Fruit fly (Drosophila melanogaster) whole organism, embryonic: ENCODE measurements around the gene CG9581.

Experiments
- Asciz ChIP-seq: fragments of 200-800 bp; sonication (Bioruptor generic); optimal IDR thresholded peaks from 2 replicates; lab custom pipeline; 2017; ENCODE audit warnings: missing biosample characterization, mild to moderate bottlenecking, missing genetic modification characterization, missing genetic modification reagents
- Awh ChIP-seq: fragments of 200-800 bp; sonication (Bioruptor generic); IDR thresholded peaks from 2 replicates; pipeline ENCODE4, ENCODE4 v1.3.6; 2022; ENCODE audit warnings: missing biosample characterization, missing genetic modification characterization
- CG10431 ChIP-seq: fragments of 200-800 bp; sonication (Bioruptor generic); optimal IDR thresholded peaks from 3 replicates; lab custom pipeline; 2018; ENCODE audit warnings: missing biosample characterization, mild to moderate bottlenecking, missing genetic modification characterization
- CG11723 ChIP-seq: fragments of 200-800 bp; sonication (Bioruptor generic); optimal IDR thresholded peaks from 2 replicates; lab custom pipeline; 2017; ENCODE audit warnings: missing biosample characterization, mild to moderate bottlenecking, missing genetic modification characterization
- CG13624 ChIP-seq: fragments of 200-800 bp; sonication (Bioruptor generic); optimal IDR thresholded peaks from 2 replicates; lab custom pipeline; 2016; ENCODE audit warnings: missing biosample characterization, missing genetic modification characterization
- CG15269 ChIP-seq: fragments of 200-800 bp; sonication (Bioruptor generic); optimal IDR thresholded peaks from 2 replicates; lab custom pipeline; 2018; ENCODE audit warnings: missing biosample characterization, mild to moderate bottlenecking, missing genetic modification characterization, moderate library complexity
- CG1529 ChIP-seq: fragments of 200-800 bp; sonication (Bioruptor generic); optimal IDR thresholded peaks from 3 replicates; lab custom pipeline; 2018; ENCODE audit warnings: missing biosample characterization, missing genetic modification characterization
- CG15601 ChIP-seq: fragments of 200-800 bp; sonication (Bioruptor generic); optimal IDR thresholded peaks from 3 replicates; lab custom pipeline; 2019; ENCODE audit warnings: missing biosample characterization, mild to moderate bottlenecking, missing genetic modification characterization, moderate library complexity
- CG16779 ChIP-seq: fragments of 200-800 bp; sonication (Bioruptor generic); IDR thresholded peaks from 2 replicates; pipeline ENCODE4 v1.3.6; 2022; ENCODE audit warnings: missing biosample characterization, missing genetic modification characterization
- CG17802 ChIP-seq: fragments of 200-800 bp; sonication (Bioruptor generic); optimal IDR thresholded peaks from 2 replicates; lab custom pipeline; 2018; ENCODE audit warnings: missing biosample characterization, mild to moderate bottlenecking, missing genetic modification characterization, moderate library complexity
- CG17829 ChIP-seq: fragments of 200-800 bp; optimal IDR thresholded peaks from 2 replicates; lab custom pipeline; 2019; ENCODE audit warnings: missing biosample characterization, mild to moderate bottlenecking, missing genetic modification characterization, moderate library complexity
- CG17912 ChIP-seq: fragments of 200-800 bp; sonication (Bioruptor generic); optimal IDR thresholded peaks from 2 replicates; lab custom pipeline; 2018; ENCODE audit warnings: missing biosample characterization, mild to moderate bottlenecking, missing genetic modification characterization
- CG18011 ChIP-seq: fragments of 200-800 bp; sonication (Bioruptor generic); optimal IDR thresholded peaks from 2 replicates; lab custom pipeline; 2017; ENCODE audit warnings: missing biosample characterization, missing genetic modification characterization, mild to moderate bottlenecking, moderate library complexity, missing genotype
- CG18476 ChIP-seq: fragments of 200-800 bp; sonication (Bioruptor generic); optimal IDR thresholded peaks from 2 replicates; lab custom pipeline; 2016; ENCODE audit warnings: missing biosample characterization, mild to moderate bottlenecking, missing genetic modification characterization
- CG2129 ChIP-seq: fragments of 200-800 bp; sonication (Bioruptor generic); IDR thresholded peaks from 2 replicates; pipeline ENCODE4 v1.3.6; 2022; ENCODE audit warnings: missing biosample characterization, missing genetic modification characterization; ENCODE audit not compliant: partially characterized antibody
- CG31224 ChIP-seq: fragments of 200-800 bp; sonication (Bioruptor generic); IDR thresholded peaks from 2 replicates; pipeline ENCODE4 v1.3.6; 2022; ENCODE audit warnings: missing biosample characterization, missing genetic modification characterization
- CG3995 ChIP-seq: fragments of 200-800 bp; sonication (Bioruptor generic); optimal IDR thresholded peaks from 3 replicates; lab custom pipeline; 2016; ENCODE audit warnings: missing biosample characterization, missing genetic modification characterization
- CG42726 ChIP-seq: fragments of 200-800 bp; sonication (Bioruptor generic); IDR thresholded peaks from 2 replicates; pipeline ENCODE4 v1.3.6; 2022; ENCODE audit warnings: missing biosample characterization, missing genetic modification characterization; ENCODE audit not compliant: partially characterized antibody
- CG8281 ChIP-seq: fragments of 200-800 bp; sonication (Bioruptor generic); optimal IDR thresholded peaks from 2 replicates; lab custom pipeline; 2018; ENCODE audit warnings: missing biosample characterization, mild to moderate bottlenecking, missing genetic modification characterization, moderate library complexity
- CG8924 ChIP-seq: fragments of 200-800 bp; optimal IDR thresholded peaks from 3 replicates; lab custom pipeline; 2019; ENCODE audit warnings: missing biosample characterization, mild to moderate bottlenecking, missing genetic modification characterization, moderate library complexity
- CG8944 ChIP-seq: fragments of 200-800 bp; sonication (Bioruptor generic); optimal IDR thresholded peaks from 3 replicates; lab custom pipeline; 2016; ENCODE audit warnings: missing biosample characterization, missing genetic modification characterization
- D19B ChIP-seq: fragments of 200-800 bp; sonication (Bioruptor generic); optimal IDR thresholded peaks from 2 replicates; lab custom pipeline; 2017; ENCODE audit warnings: missing biosample characterization, mild to moderate bottlenecking, missing genetic modification characterization
- Drgx ChIP-seq: fragments of 200-800 bp; sonication (Bioruptor generic); IDR thresholded peaks from 2 replicates; pipeline ENCODE4 v1.3.6; 2022; ENCODE audit warnings: missing biosample characterization, missing genetic modification characterization
- E2f2 ChIP-seq: fragments of 200-800 bp; sonication (Bioruptor generic); IDR thresholded peaks from 2 replicates; pipeline ENCODE4 v1.3.6; 2022; ENCODE audit warnings: missing biosample characterization, missing genetic modification characterization
- HLH4C ChIP-seq: fragments of 200-800 bp; sonication (Bioruptor generic); IDR thresholded peaks from 3 replicates; pipeline ENCODE4 v1.3.6; 2022; ENCODE audit warnings: missing biosample characterization, missing genetic modification characterization; ENCODE audit not compliant: partially characterized antibody
- Mad ChIP-seq: fragments of 200-800 bp; sonication (Bioruptor generic); optimal IDR thresholded peaks from 2 replicates; lab custom pipeline; 2016; ENCODE audit warnings: missing biosample characterization, missing genetic modification characterization
- NC2β ChIP-seq: fragments of 200-800 bp; sonication (Bioruptor generic); optimal IDR thresholded peaks from 2 replicates; lab custom pipeline; 2016; ENCODE audit warnings: missing biosample characterization, missing genetic modification characterization
- Sin3A ChIP-seq: fragments of >200 bp; optimal IDR thresholded peaks from 2 replicates; lab custom pipeline; 2018
- Sox102F ChIP-seq: fragments of 200-800 bp; sonication (Bioruptor generic); optimal IDR thresholded peaks from 2 replicates; lab custom pipeline; 2018; ENCODE audit warnings: missing biosample characterization, mild to moderate bottlenecking, missing genetic modification characterization, moderate library complexity
- Stat92E ChIP-seq, 3 experiments: fragments of >200 bp in 2 of 3; fragments of 200-800 bp in 1 of 3; sonication (Bioruptor generic) in 1 of 3; optimal IDR thresholded peaks; 2 replicates each; lab custom pipeline; 2017 to 2019; ENCODE audit warnings: missing biosample characterization in 3 of 3, missing genetic modification characterization in 3 of 3, mild to moderate bottlenecking in 1 of 3, moderate library complexity in 1 of 3
- Usf ChIP-seq: fragments of 200-800 bp; sonication (Bioruptor generic); optimal IDR thresholded peaks from 2 replicates; lab custom pipeline; 2017; ENCODE audit warnings: missing genotype, missing biosample characterization, missing genetic modification characterization
- ash1 ChIP-seq: fragments of 200-800 bp; sonication (Bioruptor generic); optimal IDR thresholded peaks from 2 replicates; lab custom pipeline; 2018; ENCODE audit warnings: missing biosample characterization, mild to moderate bottlenecking, missing genetic modification characterization
- bab2 ChIP-seq: fragments of 200-800 bp; sonication (Bioruptor generic); optimal IDR thresholded peaks from 2 replicates; lab custom pipeline; 2016; ENCODE audit warnings: missing biosample characterization, missing genetic modification characterization
- ci ChIP-seq: fragments of 200-800 bp; sonication (Bioruptor generic); IDR thresholded peaks from 3 replicates; pipeline ENCODE4 v1.3.6; 2022; ENCODE audit warnings: missing biosample characterization, missing genetic modification characterization
- fru ChIP-seq: fragments of >200 bp; optimal IDR thresholded peaks from 2 replicates; lab custom pipeline; 2017
- gcm2 ChIP-seq: fragments of 200-800 bp; sonication (Bioruptor generic); optimal IDR thresholded peaks from 2 replicates; lab custom pipeline; 2016; ENCODE audit warnings: missing biosample characterization, missing genetic modification characterization
- gro ChIP-seq: fragments of 200-800 bp; sonication (Bioruptor generic); optimal IDR thresholded peaks from 2 replicates; lab custom pipeline; 2016; ENCODE audit warnings: missing biosample characterization, missing genetic modification characterization
- gsb ChIP-seq: fragments of 200-800 bp; sonication (Bioruptor generic); IDR thresholded peaks from 2 replicates; pipeline ENCODE4 v1.3.6; 2022; ENCODE audit warnings: missing biosample characterization, missing genetic modification characterization
- klu ChIP-seq: fragments of 200-800 bp; sonication (Bioruptor generic); IDR thresholded peaks from 2 replicates; pipeline ENCODE4 v1.3.6; 2022; ENCODE audit warnings: missing biosample characterization, missing genetic modification characterization
- lilli ChIP-seq: fragments of 200-800 bp; sonication (Bioruptor generic); optimal IDR thresholded peaks from 3 replicates; lab custom pipeline; 2016; ENCODE audit warnings: missing biosample characterization, missing genetic modification characterization
- mld ChIP-seq: fragments of 200-800 bp; sonication (Bioruptor generic); IDR thresholded peaks from 3 replicates; pipeline ENCODE4 v1.3.6; 2022; ENCODE audit warnings: missing biosample characterization, missing genetic modification characterization; ENCODE audit not compliant: partially characterized antibody
- oc ChIP-seq: fragments of 200-800 bp; sonication (Bioruptor generic); optimal IDR thresholded peaks from 2 replicates; lab custom pipeline; 2018; ENCODE audit warnings: missing biosample characterization, mild to moderate bottlenecking, missing genetic modification characterization, moderate library complexity
- otp ChIP-seq: fragments of 200-800 bp; sonication (Bioruptor generic); IDR thresholded peaks from 3 replicates; pipeline ENCODE4, ENCODE4 v1.3.6; 2022; ENCODE audit warnings: missing biosample characterization, missing genetic modification characterization
- pum ChIP-seq: fragments of 200-800 bp; sonication (Bioruptor generic); optimal IDR thresholded peaks from 2 replicates; lab custom pipeline; 2016; ENCODE audit warnings: missing biosample characterization, missing genetic modification characterization
- pzg ChIP-seq: fragments of 200-800 bp; sonication (Bioruptor generic); optimal IDR thresholded peaks from 3 replicates; lab custom pipeline; 2018; ENCODE audit warnings: missing biosample characterization, mild to moderate bottlenecking, missing genetic modification characterization, moderate library complexity
- salm ChIP-seq: fragments of 200-800 bp; sonication (Bioruptor generic); optimal IDR thresholded peaks from 2 replicates; lab custom pipeline; 2018; ENCODE audit warnings: missing biosample characterization, mild to moderate bottlenecking, missing genetic modification characterization
- sc ChIP-seq, 3 experiments: fragments of >200 bp in 2 of 3; fragments of 200-800 bp in 1 of 3; sonication (Bioruptor generic) in 1 of 3; optimal IDR thresholded peaks; 2 replicates in 2 of 3; 3 replicates in 1 of 3; lab custom pipeline; 2017; ENCODE audit warnings: mild to moderate bottlenecking in 1 of 3, missing biosample characterization in 1 of 3, missing genetic modification characterization in 1 of 3, missing genetic modification reagents in 1 of 3
- sens-2 ChIP-seq: fragments of 200-800 bp; sonication (Bioruptor generic); IDR thresholded peaks from 2 replicates; pipeline ENCODE4 v1.3.6; 2022; ENCODE audit warnings: missing biosample characterization, missing genetic modification characterization
- sob ChIP-seq: fragments of 200-800 bp; sonication (Bioruptor generic); IDR thresholded peaks from 2 replicates; pipeline ENCODE4 v1.3.6; 2022; ENCODE audit warnings: missing biosample characterization, missing genetic modification characterization
- wor ChIP-seq: fragments of 200-800 bp; sonication (Bioruptor generic); IDR thresholded peaks from 2 replicates; pipeline ENCODE4 v1.3.6; 2022; ENCODE audit warnings: missing biosample characterization, missing genetic modification characterization
- zen2 ChIP-seq: fragments of 200-800 bp; sonication (Bioruptor generic); IDR thresholded peaks from 3 replicates; pipeline ENCODE4 v1.3.6; 2022; ENCODE audit warnings: missing biosample characterization, missing genetic modification characterization; ENCODE audit not compliant: partially characterized antibody

CG9581 gene

dm6 chrX:20169898-20170297 lies at the start of gene CG9581, which contains the start of gene CG9578 (continued):
- TF ChIP-seq pum (GFP tag; lab: Kevin White, UChicago) (no peak), HLH4C (GFP tag; lab: Robert Waterston, UW) (peak; percentile 79), sc (optimal IDR thresholded peaks at IDR 0.05; lab: Kevin White, UChicago) (no peak), sc (GFP tag; optimal IDR thresholded peaks at IDR 0.05; lab: Kevin White, UChicago) (no peak), zen2 (GFP tag; lab: Robert Waterston, UW) (peak; percentile 48; the same call in 1 of the 3 replicates), ash1 (GFP tag; lab: Kevin White, UChicago) (no peak), CG42726 (0 out of 2 replicates have a peak, but pooled peaks have one; percentile 33), gro (GFP tag; lab: Kevin White, UChicago) (no peak), CG15601 (tag; lab: Kevin White, UChicago) (no peak), CG17912 (no peak), Awh (GFP tag; lab: Robert Waterston, UW) (no peak), sob (GFP tag; lab: Robert Waterston, UW) (no peak), gcm2 (no peak), E2f2 (GFP tag; lab: Robert Waterston, UW) (peak; percentile 90), otp (GFP tag; lab: Robert Waterston, UW) (no peak), wor (GFP tag; lab: Robert Waterston, UW) (no peak), D19B (GFP tag; lab: Kevin White, UChicago) (no peak), CG31224 (no peak), Sox102F (no peak), CG17802 (tag; lab: Kevin White, UChicago) (no peak), CG8944 (GFP tag; lab: Kevin White, UChicago) (no peak), pzg (peak; percentile 51), sens-2 (GFP tag; lab: Robert Waterston, UW) (no peak), CG11723 (GFP tag; lab: Kevin White, UChicago) (no peak), Drgx (GFP tag; lab: Robert Waterston, UW) (no peak), CG8924 (no peak), CG8281 (tag; lab: Kevin White, UChicago) (no peak), CG17829 (no peak), CG2129 (GFP tag; lab: Robert Waterston, UW) (peak; percentile 75), Usf (GFP tag; lab: Kevin White, UChicago) (no peak), Mad (GFP tag; lab: Kevin White, UChicago) (no peak), CG13624 (no peak), CG1529 (GFP tag; lab: Kevin White, UChicago) (no peak), CG15269 (tag; lab: Kevin White, UChicago) (no peak), Stat92E (GFP tag; optimal IDR thresholded peaks at IDR 0.05; lab: Kevin White, UChicago) (no peak), fru (lab: Kevin White, UChicago) (no peak), ci (GFP tag; lab: Robert Waterston, UW) (no peak), gsb (no peak), bab2 (GFP tag; lab: Kevin White, UChicago) (no peak), CG10431 (no peak), NC2β (no peak), Asciz (GFP tag; lab: Kevin White, UChicago) (no peak), mld (GFP tag; lab: Robert Waterston, UW) (no peak; the same call in 2 of the 3 replicates), oc (tag; lab: Kevin White, UChicago) (no peak), salm (tag; lab: Kevin White, UChicago) (no peak), klu (GFP tag; lab: Robert Waterston, UW) (no peak), CG16779 (GFP tag; lab: Robert Waterston, UW) (no peak), CG18011 (GFP tag; lab: Kevin White, UChicago) (no peak), Sin3A (lab: Kevin White, UChicago) (peak; percentile 75), CG18476 (GFP tag; lab: Kevin White, UChicago) (no peak), lilli (GFP tag; lab: Kevin White, UChicago) (peak; percentile 14), CG3995 (GFP tag; lab: Kevin White, UChicago) (peak; percentile 32)
